Worm (Caenorhabditis elegans) whole organism, dauer: ENCODE measurements around the gene F28C6.9.

ENCODE experiments used
- unc-62 ChIP-seq: sonication (generic microtip); optimal IDR thresholded peaks from 2 replicates; lab custom pipeline; 2017; ENCODE audit warnings: missing biosample characterization, missing genetic modification reagents, missing genetic modification characterization

Gene F28C6.9

DNA sequence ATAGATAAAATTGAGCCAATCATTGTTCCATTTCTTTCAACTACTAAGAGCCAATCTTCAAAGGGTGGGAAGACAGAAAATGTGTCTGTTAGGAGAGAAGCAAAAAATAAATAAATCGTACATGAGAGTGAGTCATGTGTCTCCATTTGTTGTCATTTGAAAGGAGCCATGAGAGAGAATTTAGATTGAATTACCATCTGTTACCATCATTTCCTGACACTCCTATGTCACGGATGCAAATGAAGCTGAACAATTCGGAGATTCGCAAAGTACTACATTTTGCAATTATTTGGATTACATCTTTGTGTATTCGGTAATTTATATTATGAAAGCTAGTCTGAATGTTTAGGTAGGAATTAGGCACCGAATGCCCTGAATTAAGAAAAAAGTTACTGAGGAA is 21.5 kb downstream of the F28C6.9 start:
- TF ChIP-seq unc-62 (GFP tag; lab: Kevin White, UChicago) = no peak

DNA sequence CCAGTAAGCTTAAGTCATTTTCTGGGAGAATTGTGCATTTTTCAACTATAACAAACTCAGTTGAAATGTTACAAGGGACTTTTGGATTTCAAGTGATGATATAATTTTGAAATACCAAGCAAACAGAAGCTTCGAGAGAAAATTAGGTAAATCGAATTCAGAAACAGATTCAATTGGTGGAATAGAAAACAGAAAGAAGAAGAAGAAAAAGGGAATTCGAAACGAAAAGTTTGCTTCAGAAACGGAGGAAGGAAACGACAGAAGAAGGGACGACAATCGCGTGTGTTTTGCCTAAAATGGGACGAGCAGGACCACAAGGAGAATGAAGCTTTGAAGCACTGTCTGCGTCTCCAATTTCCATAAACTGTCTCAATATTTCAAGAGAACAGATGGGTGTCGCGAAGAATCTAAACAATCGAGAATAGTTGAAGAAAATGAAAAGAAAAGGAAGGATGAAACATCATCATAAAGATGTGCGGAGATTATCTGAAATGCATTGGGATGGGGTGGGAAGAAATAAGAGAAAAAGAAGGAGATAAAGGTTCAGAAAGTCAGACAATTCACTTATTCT is 22.2 kb downstream of the F28C6.9 start:
- TF ChIP-seq unc-62 (GFP tag; lab: Kevin White, UChicago) = no peak

DNA sequence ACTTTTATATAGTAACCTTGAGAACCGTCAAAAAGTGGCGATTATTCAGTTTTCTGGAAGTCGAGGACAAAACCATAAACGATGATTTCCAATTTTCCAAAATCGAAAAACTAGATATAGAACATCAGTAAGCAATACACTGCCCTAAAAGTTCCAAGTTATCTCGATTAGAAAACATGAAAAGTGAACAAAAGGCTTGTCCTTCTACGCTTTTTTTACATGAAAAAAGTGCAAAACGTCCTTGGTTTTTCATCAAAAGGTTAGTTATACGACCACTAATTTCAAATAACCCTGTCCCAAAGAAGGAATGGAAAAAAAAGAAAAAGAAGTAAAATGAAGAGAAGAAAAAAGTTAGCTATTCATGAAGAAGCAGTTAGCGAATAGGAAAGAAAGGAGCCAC is 24.1 kb downstream of the F28C6.9 start:
- TF ChIP-seq unc-62 (GFP tag; lab: Kevin White, UChicago) = no peak

DNA sequence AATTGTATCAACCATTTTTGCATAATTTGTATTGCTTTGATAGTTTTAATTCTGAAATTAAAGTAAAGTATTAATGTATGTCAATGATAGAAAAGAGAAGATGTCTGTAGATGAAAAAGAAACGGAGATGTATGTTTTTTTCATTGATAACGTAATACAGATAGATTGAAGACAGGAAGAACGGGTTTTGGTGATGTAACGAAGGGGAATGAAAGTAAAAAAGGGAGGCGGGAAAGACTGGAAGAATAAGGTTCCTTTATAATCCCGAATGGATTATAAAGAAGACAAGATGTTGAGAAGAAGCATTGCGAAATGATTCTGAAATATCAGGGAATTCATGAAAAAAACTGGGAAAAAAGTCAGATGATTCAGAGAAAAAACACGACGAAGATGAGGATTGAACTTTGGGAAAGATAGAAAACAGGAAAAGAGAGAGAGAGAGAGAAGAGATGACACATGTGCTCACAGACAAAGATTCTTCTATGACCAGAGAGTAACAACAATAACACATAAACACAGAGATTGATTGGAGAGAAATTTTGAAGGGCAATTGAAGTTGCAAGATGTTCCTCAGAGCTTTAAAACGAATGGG is 24.9 kb downstream of the F28C6.9 start, which contains the start of gene F54C9.11:
Gene F54C9.11, minus strand, starts transcription at position 51 of the 592 bp plus-strand sequence.
- TF ChIP-seq unc-62 (GFP tag; lab: Kevin White, UChicago) = no peak

DNA sequence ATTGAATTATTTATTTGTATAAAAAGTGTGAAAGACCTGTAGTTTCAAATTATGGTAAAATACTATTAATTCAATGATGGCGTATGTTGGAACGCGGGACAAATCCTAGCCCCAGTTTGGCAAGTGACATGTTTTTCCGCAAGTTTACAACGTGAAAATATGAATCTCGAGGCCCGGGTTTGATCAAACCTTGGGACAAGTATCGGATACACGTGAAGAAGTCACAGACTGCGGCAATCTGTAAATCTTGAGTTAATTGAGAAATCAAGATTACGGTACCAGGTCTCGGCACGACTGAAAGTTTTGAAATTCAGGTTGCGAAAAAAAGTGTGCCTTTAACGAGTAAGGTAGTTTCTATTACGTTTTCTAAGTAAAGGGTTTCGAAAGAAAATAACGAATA is 26.9 kb downstream of the F28C6.9 start:
- no peak for TF ChIP-seq unc-62 (GFP tag; lab: Kevin White, UChicago)

DNA sequence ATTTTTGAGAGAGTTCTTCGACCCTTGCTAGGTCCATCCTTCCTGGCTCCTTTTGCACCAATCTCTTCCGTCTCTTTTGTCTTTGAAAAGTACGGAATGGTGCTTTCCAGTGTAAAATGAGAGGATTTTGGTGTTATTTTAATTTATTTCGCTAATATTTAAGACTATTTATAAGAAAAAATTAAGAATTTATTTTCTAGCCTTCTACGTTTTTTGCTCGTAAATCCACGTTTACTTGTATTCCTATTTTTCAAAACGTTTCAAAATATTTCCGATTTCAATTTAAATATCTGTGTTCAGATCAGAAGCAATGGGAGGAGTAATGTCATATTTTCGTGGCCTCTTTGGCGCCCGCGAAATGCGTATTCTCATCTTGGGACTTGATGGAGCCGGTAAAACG is 28.3 kb downstream of the F28C6.9 start, which contains the start of gene arl-1:
Gene arl-1, plus strand, starts transcription at position 301 of the 400 bp plus-strand sequence.
- TF ChIP-seq unc-62 (GFP tag; lab: Kevin White, UChicago) = no peak

DNA sequence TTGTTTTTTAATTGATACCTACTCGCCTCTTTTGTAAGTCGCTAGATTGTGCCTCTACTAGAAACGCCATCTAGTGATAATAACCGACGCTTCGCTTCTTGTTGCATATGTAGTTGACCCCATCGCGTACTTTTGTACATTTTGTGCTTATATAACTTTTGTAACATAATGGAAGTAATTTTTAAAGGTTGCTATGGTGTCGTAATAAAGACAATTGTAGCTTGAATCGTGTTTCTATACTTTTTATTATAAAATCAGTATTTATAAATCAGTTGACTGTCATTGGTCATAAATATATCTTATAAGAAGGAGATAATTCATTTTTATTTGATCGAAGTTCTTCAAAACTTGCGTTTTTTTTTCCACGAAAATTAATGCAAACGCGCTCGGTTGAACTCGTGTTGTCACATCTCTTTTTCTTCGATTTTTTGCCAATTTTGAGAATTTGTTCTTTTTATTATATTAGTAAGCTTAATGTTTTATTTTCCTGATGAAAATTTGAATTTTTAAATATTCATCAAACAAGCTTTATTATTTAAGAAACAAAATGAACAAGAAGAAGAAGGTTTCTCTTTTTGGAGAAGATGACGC is 32.4 kb downstream of the F28C6.9 start, which contains the start of gene F54C9.9:
Gene F54C9.9, plus strand, starts transcription at position 541 of the 591 bp plus-strand sequence.
- TF ChIP-seq unc-62 (GFP tag; lab: Kevin White, UChicago) = no peak

DNA sequence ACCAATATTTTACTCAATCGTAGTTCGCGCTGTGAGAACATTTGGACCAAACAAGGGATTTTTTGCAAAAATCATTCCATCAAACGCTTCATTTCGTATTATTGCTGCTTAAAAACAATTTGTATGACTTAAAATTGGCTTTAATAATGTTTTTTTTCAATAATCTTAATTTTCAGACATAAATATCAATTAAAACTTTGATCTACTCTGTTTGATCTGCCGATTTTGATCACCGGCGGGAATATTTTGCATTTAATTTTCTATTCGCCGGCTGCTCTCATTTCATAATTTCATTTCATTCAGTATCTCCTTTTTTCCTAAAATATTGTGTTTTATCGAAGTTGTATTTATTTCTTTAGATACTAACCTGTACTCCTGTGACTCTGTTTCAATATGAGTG is 34.8 kb downstream of the F28C6.9 start, which contains the start of gene puf-5:
Gene puf-5, plus strand, starts transcription at position 358 of the 400 bp plus-strand sequence.
- TF ChIP-seq unc-62 (GFP tag; lab: Kevin White, UChicago) = no peak

DNA sequence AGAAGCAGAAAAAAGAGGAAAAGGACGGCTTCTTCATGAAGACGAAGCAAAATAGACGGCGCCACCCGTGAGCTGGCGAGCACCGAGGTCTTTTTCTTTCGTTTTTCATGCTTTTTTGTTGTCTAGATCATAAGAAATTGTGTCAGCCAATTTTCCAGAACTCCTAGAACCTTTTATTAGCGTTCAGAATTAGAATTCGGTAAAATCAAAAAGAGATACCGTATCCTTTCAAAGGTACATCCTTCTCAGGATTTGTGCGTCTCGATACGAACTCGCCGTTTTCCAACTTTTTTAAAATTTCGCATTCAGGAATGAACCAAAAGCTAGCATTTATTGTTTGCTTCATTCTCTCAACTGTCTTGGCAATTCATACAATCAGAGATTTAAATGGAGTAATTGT is 36.9 kb downstream of the F28C6.9 start, which contains the start of gene F54C9.7:
Gene F54C9.7, plus strand, starts transcription at position 301 of the 400 bp plus-strand sequence.
- TF ChIP-seq unc-62 (GFP tag; lab: Kevin White, UChicago) = no peak

DNA sequence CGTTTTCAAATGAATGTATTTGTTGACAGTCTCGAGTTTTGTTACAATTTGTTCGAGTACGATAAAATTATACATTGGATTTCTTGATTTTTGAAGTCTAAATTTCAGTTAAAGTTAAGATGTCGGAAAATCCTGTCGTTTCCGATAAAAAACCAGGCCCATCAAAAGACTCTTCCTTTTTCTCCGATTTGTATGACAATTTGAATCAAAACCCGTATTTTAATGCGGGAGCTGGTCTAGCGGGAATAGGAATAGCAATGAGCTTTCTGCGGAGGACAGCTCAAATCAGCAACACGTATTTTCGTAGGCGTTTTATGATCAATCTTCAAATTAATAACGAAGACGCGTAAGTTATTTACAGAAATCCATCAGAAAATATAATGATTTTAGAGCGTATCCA is 39.0 kb downstream of the F28C6.9 start, which contains the start of gene bcs-1:
Gene bcs-1, plus strand, starts transcription at position 109 of the 400 bp plus-strand sequence.
- no peak for TF ChIP-seq unc-62 (GFP tag; lab: Kevin White, UChicago)

DNA sequence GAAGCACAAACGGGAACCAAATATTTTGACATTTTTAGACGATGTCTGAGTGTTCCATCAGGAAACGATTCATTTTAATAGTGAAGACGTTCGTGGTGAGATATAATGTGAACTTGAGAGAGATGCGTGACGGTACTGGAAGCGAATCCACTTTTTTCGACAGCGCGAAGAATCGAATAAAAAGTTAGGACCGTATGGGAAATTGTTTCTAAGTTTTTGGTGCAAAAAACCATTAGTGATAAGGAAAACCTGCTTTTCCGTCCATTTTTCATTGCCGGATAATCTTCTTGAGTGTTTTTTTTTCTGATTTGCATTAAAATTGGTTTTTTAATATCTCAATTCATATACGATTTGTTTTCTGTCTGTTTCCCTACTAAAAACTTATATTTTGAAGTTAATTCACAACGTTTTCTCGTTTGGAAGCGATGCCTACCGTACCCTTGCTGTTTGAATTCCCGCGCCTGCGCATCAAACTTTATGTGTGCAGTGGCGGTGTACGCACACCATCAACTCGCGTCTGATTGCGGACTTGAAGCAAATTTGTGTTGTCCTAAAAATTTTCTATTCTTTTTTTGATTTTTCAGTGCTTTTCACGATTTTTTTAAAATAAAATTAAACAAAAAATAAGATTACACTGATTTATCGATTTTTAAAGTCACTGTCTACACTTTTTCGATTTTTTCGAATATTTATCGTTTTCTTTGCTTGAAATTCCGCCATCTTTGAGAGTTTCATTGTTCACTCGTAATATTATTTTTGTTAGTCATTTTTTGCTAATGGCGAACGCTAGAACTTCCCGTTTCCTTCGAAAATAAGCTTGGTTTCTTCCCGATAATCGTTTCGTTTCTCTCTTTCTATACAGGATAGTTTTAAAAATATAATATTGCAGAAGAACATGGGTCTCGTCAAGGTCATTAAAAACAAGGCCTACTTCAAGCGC is 40.7 kb downstream of the F28C6.9 start, which contains the start of the genes col-38 and rpl-5:
Gene col-38, minus strand, starts transcription at position 51 of the 940 bp plus-strand sequence.
Gene rpl-5, plus strand, starts transcription at position 890 of the 940 bp plus-strand sequence.
- no peak for TF ChIP-seq unc-62 (GFP tag; lab: Kevin White, UChicago)

DNA sequence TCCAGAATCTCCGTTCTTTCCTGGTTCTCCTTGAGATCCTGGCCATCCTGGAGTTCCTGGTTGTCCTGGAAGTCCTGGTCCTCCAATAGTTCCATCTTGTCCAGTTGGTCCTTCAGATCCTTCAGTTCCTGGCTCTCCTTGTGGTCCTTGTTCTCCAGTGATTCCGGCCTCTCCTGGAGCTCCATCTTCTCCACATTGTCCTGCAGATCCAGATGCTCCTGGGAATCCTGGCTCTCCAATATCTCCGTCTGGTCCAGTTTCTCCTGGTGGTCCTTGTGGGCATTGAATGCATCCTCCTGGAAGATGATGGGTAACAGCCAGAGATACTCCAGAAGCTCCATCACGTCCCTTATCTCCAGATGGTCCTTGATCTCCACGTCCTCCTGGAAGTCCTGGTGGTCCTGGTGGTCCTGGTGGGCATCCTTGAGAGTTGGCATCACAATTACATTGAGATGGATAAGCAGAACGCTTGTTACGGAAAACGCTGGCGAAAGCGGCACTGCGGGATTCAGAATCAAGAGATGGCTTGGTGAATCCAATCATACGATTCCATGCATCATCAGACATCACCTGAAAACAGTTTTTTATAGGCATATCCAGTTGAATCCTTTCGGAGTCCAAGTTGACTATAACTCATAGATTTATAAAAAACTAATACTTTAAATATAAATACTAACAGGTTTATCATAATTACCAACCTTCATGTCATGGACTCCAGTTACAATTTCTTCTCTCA is 41.6 kb downstream of the F28C6.9 start:
- TF ChIP-seq unc-62 (GFP tag; lab: Kevin White, UChicago) = no peak

DNA sequence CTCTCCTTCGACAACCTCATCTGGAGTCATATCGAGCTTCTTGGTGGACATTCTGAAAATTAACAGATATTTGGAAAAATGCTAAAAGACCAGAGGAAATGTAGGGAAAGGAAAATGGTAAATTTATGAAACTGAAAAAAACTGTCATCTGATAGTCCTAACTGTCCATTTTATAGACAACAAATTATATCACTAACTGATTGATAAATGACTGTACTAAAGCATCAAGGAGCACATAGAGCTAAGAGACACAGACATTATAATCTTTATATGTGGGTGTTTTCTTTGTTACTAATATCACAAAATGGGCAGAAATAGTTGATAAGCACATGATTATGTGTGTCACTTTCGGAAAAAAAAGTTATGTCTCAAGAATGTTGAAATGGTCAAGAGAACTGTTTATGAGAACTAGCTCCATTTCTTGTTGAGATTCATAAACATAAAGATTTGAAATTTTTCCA is 43.1 kb downstream of the F28C6.9 start, which contains the start of gene F54C9.3:
Gene F54C9.3, minus strand, starts transcription at position 51 of the 461 bp plus-strand sequence.
- TF ChIP-seq unc-62 (GFP tag; lab: Kevin White, UChicago) = no peak

DNA sequence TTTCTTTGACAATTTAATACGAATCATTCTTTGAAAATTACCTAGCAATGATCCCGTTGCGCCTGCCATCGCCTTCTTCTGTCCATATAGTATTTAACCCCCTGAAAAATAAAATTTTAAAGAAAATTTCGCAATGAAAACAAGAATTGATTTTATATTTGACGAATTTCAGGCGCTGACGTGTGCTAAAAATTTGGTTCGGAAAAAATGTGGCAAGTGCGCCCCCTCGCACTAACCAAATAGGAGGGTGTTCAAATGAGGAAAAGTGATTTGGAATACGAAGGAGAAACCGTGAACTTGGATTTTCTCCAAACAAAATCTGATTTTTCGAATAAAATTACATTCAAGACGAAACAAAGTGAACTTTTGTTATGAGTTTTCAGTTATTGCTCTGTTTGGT is 43.9 kb downstream of the F28C6.9 start, which contains the start of gene stc-1:
Gene stc-1, minus strand, starts transcription at position 101 of the 400 bp plus-strand sequence.
- TF ChIP-seq unc-62 (GFP tag; lab: Kevin White, UChicago) = no peak
